Worm (Caenorhabditis elegans): ENCODE results near the gene C02H6.1.

C02H6.1 gene

DNA sequence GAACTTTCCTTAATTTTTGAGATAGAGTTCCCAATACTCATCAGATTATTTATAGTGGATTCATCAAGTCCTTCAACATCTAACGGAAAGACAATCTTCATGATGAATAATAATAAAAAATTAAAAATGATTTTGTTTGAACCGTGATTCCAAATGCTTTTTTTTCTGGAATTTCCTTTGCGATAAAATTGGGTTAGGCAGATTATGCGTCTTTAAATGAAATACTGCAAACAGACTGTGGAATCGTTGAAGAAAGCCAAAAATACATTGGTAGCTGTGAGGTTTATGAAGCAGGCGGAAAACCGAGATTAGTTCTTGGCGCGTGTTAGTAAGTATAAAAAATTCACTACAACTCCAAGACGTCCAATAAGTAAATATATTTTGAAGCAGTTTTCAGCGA lies 36.9 kb upstream of the C02H6.1 start, which contains the start of gene srw-68:
srw-68 (minus strand) TSS at position 101 of the 400 bp plus-strand sequence.
- TF ChIP-seq mls-2 (tag; optimal IDR thresholded peaks at IDR 0.05) (no peak), ceh-39 (tag; optimal IDR thresholded peaks at IDR 0.05) (no peak), ces-1 (GFP tag; optimal IDR thresholded peaks at IDR 0.05) (no peak), nhr-76 (tag; optimal IDR thresholded peaks at IDR 0.05) (no peak), mab-5 (tag; optimal IDR thresholded peaks at IDR 0.05) (no peak), sem-2 (GFP tag; optimal IDR thresholded peaks at IDR 0.05) (no peak), unc-39 (tag; optimal IDR thresholded peaks at IDR 0.05) (no peak), drap-1 (GFP tag; optimal IDR thresholded peaks at IDR 0.05) (no peak), hlh-1 (tag; optimal IDR thresholded peaks at IDR 0.05) (no peak), tbx-8 (GFP tag; optimal IDR thresholded peaks at IDR 0.05) (no peak), ztf-11 (tag; optimal IDR thresholded peaks at IDR 0.05) (no peak), ham-2 (GFP tag; optimal IDR thresholded peaks at IDR 0.05) (no peak), blmp-1 (tag; optimal IDR thresholded peaks at IDR 0.05) (no peak), pha-4 (tag; optimal IDR thresholded peaks at IDR 0.05) (no peak), mep-1 (tag; optimal IDR thresholded peaks at IDR 0.05) (no peak), ceh-43 (GFP tag; optimal IDR thresholded peaks at IDR 0.05) (no peak), snpc-4 (tag; optimal IDR thresholded peaks at IDR 0.05) (no peak), lin-13 (tag; optimal IDR thresholded peaks at IDR 0.05) (no peak)

ce11 chrV:7424336-7424735 lies 34.7 kb upstream of the C02H6.1 start, which contains the start of gene F18E3.10:
Gene F18E3.10 (minus strand): TSS chrV:7424436.
- TF ChIP-seq mab-5 (tag; optimal IDR thresholded peaks at IDR 0.05) (no peak), nhr-28 (tag; optimal IDR thresholded peaks at IDR 0.05) (no peak), nhr-237 (tag; optimal IDR thresholded peaks at IDR 0.05) (no peak), unc-39 (tag; optimal IDR thresholded peaks at IDR 0.05) (no peak), sem-2 (GFP tag; optimal IDR thresholded peaks at IDR 0.05) (no peak), ham-2 (GFP tag; optimal IDR thresholded peaks at IDR 0.05) (no peak), drap-1 (GFP tag; optimal IDR thresholded peaks at IDR 0.05) (no peak), elt-3 (tag; optimal IDR thresholded peaks at IDR 0.05) (no peak), cnd-1 (tag; optimal IDR thresholded peaks at IDR 0.05) (no peak), snpc-4 (tag; optimal IDR thresholded peaks at IDR 0.05) (no peak), lsy-2 (tag; optimal IDR thresholded peaks at IDR 0.05) (no peak), hlh-1 (tag; optimal IDR thresholded peaks at IDR 0.05) (no peak), mep-1 (tag; optimal IDR thresholded peaks at IDR 0.05) (no peak), lin-32 (GFP tag; optimal IDR thresholded peaks at IDR 0.05) (no peak)

DNA sequence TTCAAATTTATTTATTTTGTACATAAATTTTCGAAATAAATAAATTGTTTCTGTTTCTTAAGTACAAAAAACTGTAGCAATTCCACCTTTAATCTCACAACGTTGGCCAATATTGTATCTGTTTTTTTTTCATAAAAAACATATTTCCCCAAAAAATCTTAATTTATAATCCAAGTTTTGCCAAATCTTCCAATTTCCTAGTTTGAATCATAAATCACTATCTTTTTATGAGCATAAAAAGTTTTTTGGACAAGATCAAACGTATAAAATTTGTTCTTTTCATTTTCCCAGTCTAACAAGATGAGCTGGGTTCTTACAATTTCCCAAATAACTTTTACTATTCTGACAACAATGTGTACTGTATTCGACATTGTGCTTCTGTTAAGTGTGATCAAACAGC lies 30.5 kb upstream of the C02H6.1 start, which contains the start of gene srxa-4:
srxa-4 (plus strand) TSS at position 301 of the 400 bp plus-strand sequence.
- TF ChIP-seq ceh-43 (GFP tag; optimal IDR thresholded peaks at IDR 0.05), result no peak
- no peak for TF ChIP-seq nhr-76 (tag; optimal IDR thresholded peaks at IDR 0.05)
- TF ChIP-seq lin-32 (GFP tag; optimal IDR thresholded peaks at IDR 0.05), result no peak
- no peak for TF ChIP-seq mls-2 (tag; optimal IDR thresholded peaks at IDR 0.05)
- no peak for TF ChIP-seq lsy-2 (tag; optimal IDR thresholded peaks at IDR 0.05)
- TF ChIP-seq blmp-1 (tag; optimal IDR thresholded peaks at IDR 0.05), result no peak
- no peak for TF ChIP-seq unc-39 (tag; optimal IDR thresholded peaks at IDR 0.05)
- no peak for TF ChIP-seq bed-3 (GFP tag; optimal IDR thresholded peaks at IDR 0.05)
- no peak for TF ChIP-seq flh-1 (GFP tag; optimal IDR thresholded peaks at IDR 0.05)
- TF ChIP-seq snpc-4 (tag; optimal IDR thresholded peaks at IDR 0.05), result no peak
- TF ChIP-seq elt-1 (tag; optimal IDR thresholded peaks at IDR 0.05; ENCODE audit: borderline replicate concordance, insufficient read depth), result no peak
- TF ChIP-seq sptf-1 (tag; optimal IDR thresholded peaks at IDR 0.05), result no peak
- no peak for TF ChIP-seq unc-120 (tag; optimal IDR thresholded peaks at IDR 0.05; ENCODE audit: poor library complexity, severe bottlenecking)
- TF ChIP-seq elt-3 (tag; optimal IDR thresholded peaks at IDR 0.05), result no peak
- TF ChIP-seq nhr-28 (tag; optimal IDR thresholded peaks at IDR 0.05), result no peak
- no peak for TF ChIP-seq nhr-237 (tag; optimal IDR thresholded peaks at IDR 0.05)
- no peak for TF ChIP-seq drap-1 (GFP tag; optimal IDR thresholded peaks at IDR 0.05)
- TF ChIP-seq pha-4 (tag; optimal IDR thresholded peaks at IDR 0.05), result no peak
- no peak for TF ChIP-seq zip-8 (tag; optimal IDR thresholded peaks at IDR 0.05)

- TF ChIP-seq nhr-2 (tag; optimal IDR thresholded peaks at IDR 0.05) (no peak), elt-1 (tag; optimal IDR thresholded peaks at IDR 0.05; ENCODE audit: borderline replicate concordance, insufficient read depth) (no peak), unc-120 (tag; optimal IDR thresholded peaks at IDR 0.05; ENCODE audit: poor library complexity, severe bottlenecking) (no peak), tbx-8 (GFP tag; optimal IDR thresholded peaks at IDR 0.05) (no peak), M03D4.4 (tag; optimal IDR thresholded peaks at IDR 0.05) (no peak), mep-1 (tag; optimal IDR thresholded peaks at IDR 0.05) (no peak), ham-2 (GFP tag; optimal IDR thresholded peaks at IDR 0.05) (no peak), snpc-4 (tag; optimal IDR thresholded peaks at IDR 0.05) (no peak), ceh-39 (tag; optimal IDR thresholded peaks at IDR 0.05) (no peak), ceh-43 (GFP tag; optimal IDR thresholded peaks at IDR 0.05) (no peak), lin-13 (tag; optimal IDR thresholded peaks at IDR 0.05) (no peak), unc-39 (tag; optimal IDR thresholded peaks at IDR 0.05) (no peak), ceh-83 (GFP tag; optimal IDR thresholded peaks at IDR 0.05) (no peak), cnd-1 (tag; optimal IDR thresholded peaks at IDR 0.05) (no peak)
Measured at ce11 chrV:7417018-7417716, 27.5 kb upstream of the C02H6.1 start, which contains the start of gene srw-67. Gene srw-67 (plus strand): TSS chrV:7417660.
